Worm (Caenorhabditis elegans) whole organism, young adult: ENCODE results near the gene cwf-19L1.

Experiments used
- B0336.3 ChIP-seq: fragments of 200-800 bp; sonication (Bioruptor generic); IDR thresholded peaks from 2 replicates; pipeline ENCODE4 v1.3.6; 2022; ENCODE audit warnings: missing genetic modification characterization, missing compliant biosample characterization
- lsy-27 ChIP-seq: sonication (generic microtip); optimal IDR thresholded peaks from 2 replicates; lab custom pipeline; 2017; ENCODE audit warnings: missing genetic modification characterization, mild to moderate bottlenecking, missing compliant biosample characterization, antibody characterized with exemption, missing genotype, borderline replicate concordance; ENCODE audit not compliant: insufficient read depth
- mes-4 ChIP-seq: sonication (generic microtip); optimal IDR thresholded peaks from 2 replicates; lab custom pipeline; 2016; ENCODE audit warnings: missing genotype, missing genetic modification characterization, missing compliant biosample characterization

- TF ChIP-seq mes-4 (no peak), B0336.3 (no peak), lsy-27 (tag; lab: Kevin White, UChicago) (no peak)
These were observed 2.3 kb upstream of the cwf-19L1 start, which contains the start of gene atf-8 for ce11 chrV:6105374-6105773.
